Fruit fly (Drosophila melanogaster) whole organism, adult: ENCODE data around the gene CG34453.

Experiments
- CG11617 ChIP-seq: fragments of 200-800 bp; sonication (Bioruptor generic); optimal IDR thresholded peaks from 2 replicates; lab custom pipeline; 2017; ENCODE audit warnings: mild to moderate bottlenecking, missing biosample characterization, missing genetic modification reagents, missing genetic modification characterization
- CG12768 ChIP-seq: fragments of 200-800 bp; sonication (Bioruptor generic); optimal IDR thresholded peaks from 2 replicates; lab custom pipeline; 2017; ENCODE audit warnings: missing biosample characterization, missing genetic modification characterization, mild to moderate bottlenecking, moderate library complexity, missing genetic modification reagents
- CG14711 ChIP-seq: fragments of 200-800 bp; sonication (Bioruptor generic); optimal IDR thresholded peaks from 2 replicates; lab custom pipeline; 2018; ENCODE audit warnings: missing biosample characterization, mild to moderate bottlenecking, missing genetic modification characterization, moderate library complexity
- CG1620 ChIP-seq: fragments of 200-800 bp; sonication (Bioruptor generic); optimal IDR thresholded peaks from 2 replicates; lab custom pipeline; 2016; ENCODE audit warnings: missing biosample characterization, missing genetic modification characterization
- CG33017 ChIP-seq: fragments of 200-800 bp; sonication (Bioruptor generic); optimal IDR thresholded peaks from 2 replicates; lab custom pipeline; 2018; ENCODE audit warnings: missing biosample characterization, mild to moderate bottlenecking, missing genetic modification characterization, moderate library complexity
- CG5204 ChIP-seq: fragments of 200-800 bp; sonication (Bioruptor generic); optimal IDR thresholded peaks from 2 replicates; lab custom pipeline; 2016; ENCODE audit warnings: missing biosample characterization, missing genetic modification characterization
- CG7045 ChIP-seq: fragments of 200-800 bp; sonication (Bioruptor generic); optimal IDR thresholded peaks from 2 replicates; lab custom pipeline; 2017; ENCODE audit warnings: missing biosample characterization, mild to moderate bottlenecking, missing genetic modification characterization
- CG7101 ChIP-seq: fragments of 200-800 bp; sonication (Bioruptor generic); optimal IDR thresholded peaks from 2 replicates; lab custom pipeline; 2018; ENCODE audit warnings: missing biosample characterization, mild to moderate bottlenecking, missing genetic modification characterization, moderate library complexity
- Clk ChIP-seq: fragments of 200-800 bp; sonication (Bioruptor generic); optimal IDR thresholded peaks from 2 replicates; lab custom pipeline; 2017; ENCODE audit warnings: missing biosample characterization, missing genetic modification characterization
- Crg-1 ChIP-seq: fragments of 200-800 bp; sonication (Bioruptor generic); optimal IDR thresholded peaks from 2 replicates; lab custom pipeline; 2016; ENCODE audit warnings: missing biosample characterization, missing genetic modification characterization
- Hr96 ChIP-seq: fragments of 200-800 bp; sonication (Bioruptor generic); optimal IDR thresholded peaks from 2 replicates; lab custom pipeline; 2016; ENCODE audit warnings: missing biosample characterization, missing genetic modification characterization
- Mnt ChIP-seq: fragments of 200-800 bp; sonication (Bioruptor generic); optimal IDR thresholded peaks from 2 replicates; lab custom pipeline; 2016; ENCODE audit warnings: missing biosample characterization, mild to moderate bottlenecking, missing genetic modification characterization
- bab1 ChIP-seq: fragments of 200-800 bp; sonication (Bioruptor generic); optimal IDR thresholded peaks from 3 replicates; lab custom pipeline; 2019; ENCODE audit warnings: missing biosample characterization, mild to moderate bottlenecking, missing genetic modification characterization, moderate library complexity
- cic ChIP-seq: fragments of 200-800 bp; sonication (Bioruptor generic); optimal IDR thresholded peaks from 2 replicates; lab custom pipeline; 2017; ENCODE audit warnings: missing biosample characterization, mild to moderate bottlenecking, missing genetic modification characterization, moderate library complexity
- cnc ChIP-seq, 2 experiments: fragments of >200 bp; optimal IDR thresholded peaks; 2 replicates each; lab custom pipeline; 2017
- kay ChIP-seq: fragments of 200-800 bp; sonication (Bioruptor generic); peaks from one replicate; lab custom pipeline; 2016; ENCODE audit warnings: missing biosample characterization, missing genetic modification characterization, borderline replicate concordance
- ovo ChIP-seq: fragments of 200-800 bp; sonication (Bioruptor generic); optimal IDR thresholded peaks from 2 replicates; lab custom pipeline; 2016; ENCODE audit warnings: missing biosample characterization, missing genetic modification characterization
- pad ChIP-seq: fragments of 200-800 bp; sonication (Bioruptor generic); optimal IDR thresholded peaks from 3 replicates; lab custom pipeline; 2017; ENCODE audit warnings: missing biosample characterization, missing genetic modification characterization, mild to moderate bottlenecking, moderate library complexity, missing genetic modification reagents
- tj ChIP-seq: fragments of 200-800 bp; sonication (Bioruptor generic); optimal IDR thresholded peaks from 3 replicates; lab custom pipeline; 2017; ENCODE audit warnings: missing biosample characterization, mild to moderate bottlenecking, missing genetic modification characterization, moderate library complexity
- toe ChIP-seq: fragments of 200-800 bp; sonication (Bioruptor generic); optimal IDR thresholded peaks from 2 replicates; lab custom pipeline; 2016; ENCODE audit warnings: missing biosample characterization, missing genetic modification characterization

The CG34453 gene

dm6 chr3L:267618-268017 lies 34.5 kb upstream of the CG34453 start:
- no peak for TF ChIP-seq Hr96 (GFP tag; lab: Kevin White, UChicago)
- TF ChIP-seq pad: no peak
- no peak for TF ChIP-seq CG12768 (GFP tag; lab: Kevin White, UChicago)
- no peak for TF ChIP-seq CG7101
- no peak for TF ChIP-seq kay (GFP tag; lab: Kevin White, UChicago)
- TF ChIP-seq CG33017 (tag; lab: Kevin White, UChicago): no peak
- no peak for TF ChIP-seq ovo (GFP tag; lab: Kevin White, UChicago)
- no peak for TF ChIP-seq cic (GFP tag; lab: Kevin White, UChicago)
- TF ChIP-seq Crg-1 (GFP tag; lab: Kevin White, UChicago): no peak
- no peak for TF ChIP-seq cnc (optimal IDR thresholded peaks at IDR 0.05; lab: Kevin White, UChicago)
- TF ChIP-seq CG1620: no peak

DNA sequence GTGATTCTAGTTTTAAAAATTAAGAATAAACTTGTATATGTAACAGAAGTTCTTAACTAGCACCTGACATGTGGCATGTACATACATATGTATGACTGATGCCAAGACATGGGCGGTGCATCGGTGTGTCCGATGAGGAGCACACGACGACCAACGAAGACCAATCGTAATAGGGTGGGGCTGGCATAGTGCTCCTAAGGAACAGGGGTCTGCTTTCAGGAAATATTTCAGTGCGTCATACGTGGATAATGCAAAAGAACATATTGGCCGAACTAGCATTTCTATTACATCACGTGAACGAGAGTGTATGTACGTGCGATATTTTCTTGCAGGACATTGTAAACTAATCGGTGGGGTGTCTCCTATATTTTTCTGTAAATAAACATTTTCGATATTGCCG lies 33.9 kb upstream of the CG34453 start, which contains the start of gene miple1:
Gene miple1 (plus strand): TSS at position 217 of the 400 bp plus-strand sequence.
- no peak for TF ChIP-seq toe
- TF ChIP-seq bab1 (GFP tag; lab: Kevin White, UChicago): no peak
- TF ChIP-seq Crg-1 (GFP tag; lab: Kevin White, UChicago): no peak
- TF ChIP-seq CG1620: no peak
- TF ChIP-seq cic (GFP tag; lab: Kevin White, UChicago): no peak
- no peak for TF ChIP-seq Hr96 (GFP tag; lab: Kevin White, UChicago)
- TF ChIP-seq CG5204 (GFP tag; lab: Kevin White, UChicago): no peak
- no peak for TF ChIP-seq CG7101
- no peak for TF ChIP-seq Mnt
- no peak for TF ChIP-seq Clk (GFP tag; lab: Kevin White, UChicago)
- TF ChIP-seq tj (GFP tag; lab: Kevin White, UChicago): no peak
- no peak for TF ChIP-seq CG11617 (GFP tag; lab: Kevin White, UChicago)
- no peak for TF ChIP-seq CG12768 (GFP tag; lab: Kevin White, UChicago)
- TF ChIP-seq CG33017 (tag; lab: Kevin White, UChicago): no peak
- TF ChIP-seq kay (GFP tag; lab: Kevin White, UChicago): no peak
- no peak for TF ChIP-seq CG7045 (GFP tag; lab: Kevin White, UChicago)
- no peak for TF ChIP-seq CG14711 (tag; lab: Kevin White, UChicago)
- no peak for TF ChIP-seq ovo (GFP tag; lab: Kevin White, UChicago)
- TF ChIP-seq cnc (optimal IDR thresholded peaks at IDR 0.05; lab: Kevin White, UChicago): no peak

DNA sequence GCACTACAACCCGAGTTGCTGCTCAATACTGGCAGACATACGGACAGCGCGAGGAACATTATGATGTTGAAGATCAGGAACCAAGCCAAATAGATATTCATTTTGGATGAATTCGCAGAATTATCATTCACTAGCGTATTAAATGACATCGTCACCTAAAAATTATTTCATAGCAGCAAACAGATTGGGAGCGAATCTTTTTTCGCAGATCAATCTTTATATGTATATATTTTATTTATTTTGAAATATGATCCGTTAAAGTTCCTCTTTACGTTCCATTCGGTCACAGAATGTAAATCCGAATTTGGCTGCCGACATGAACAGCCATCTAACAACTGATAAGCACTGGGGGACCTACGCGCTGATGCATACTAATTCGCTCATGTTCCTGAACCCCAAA lies 32.7 kb upstream of the CG34453 start, which contains the start of gene CG34263:
Gene CG34263 (minus strand): TSS at position 101 of the 400 bp plus-strand sequence.
- no peak for TF ChIP-seq CG5204 (GFP tag; lab: Kevin White, UChicago)
- TF ChIP-seq CG1620: no peak
- no peak for TF ChIP-seq CG7101
- TF ChIP-seq Hr96 (GFP tag; lab: Kevin White, UChicago): no peak
- no peak for TF ChIP-seq CG33017 (tag; lab: Kevin White, UChicago)
- no peak for TF ChIP-seq cic (GFP tag; lab: Kevin White, UChicago)
- TF ChIP-seq pad: no peak

DNA sequence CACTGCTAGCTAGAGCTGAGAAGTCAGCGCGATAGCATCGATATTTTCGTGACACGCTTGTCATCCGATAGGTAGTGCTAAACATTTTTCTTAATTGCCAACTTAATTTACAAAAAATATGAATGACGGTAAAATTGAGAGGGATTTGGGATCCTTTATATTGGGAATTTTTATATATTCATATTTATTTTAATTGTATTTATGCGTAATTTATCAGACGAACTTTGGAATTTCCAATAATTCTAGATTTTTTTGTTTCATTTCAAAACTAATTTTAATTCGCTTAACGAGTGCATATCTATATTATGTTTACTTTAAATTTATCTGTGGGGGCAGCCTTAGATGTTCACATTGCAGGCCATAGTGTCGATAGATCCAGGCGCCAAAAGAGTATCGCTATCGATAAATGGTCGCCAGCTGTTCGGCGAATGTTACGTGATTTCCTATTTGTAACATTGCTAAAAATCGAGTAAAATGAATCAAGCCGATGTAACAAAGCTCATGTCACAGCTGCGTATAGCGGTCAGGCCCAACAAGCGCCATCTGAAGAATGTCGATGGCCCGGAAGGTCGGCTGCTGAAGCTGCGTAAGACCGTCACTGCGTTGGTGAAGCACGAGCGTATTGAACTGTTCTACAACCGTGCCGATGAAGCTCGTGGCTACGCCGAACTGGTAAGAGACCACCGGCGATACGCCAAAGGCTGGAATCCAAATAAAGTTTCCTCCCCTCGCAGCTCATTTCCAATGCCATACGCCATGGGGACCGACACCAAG lies 31.4 kb upstream of the CG34453 start, which contains the start of the genes Tudor-SN and mRpL17:
Gene Tudor-SN (minus strand): TSS at position 3 of the 774 bp plus-strand sequence.
Gene mRpL17 (plus strand): TSS at position 402 of the 774 bp plus-strand sequence.
- TF ChIP-seq Clk (GFP tag; lab: Kevin White, UChicago) (no peak), CG12768 (GFP tag; lab: Kevin White, UChicago) (no peak), Hr96 (GFP tag; lab: Kevin White, UChicago) (peak; percentile 42), Crg-1 (GFP tag; lab: Kevin White, UChicago) (peak; percentile 20), bab1 (GFP tag; lab: Kevin White, UChicago) (peak; percentile 19), CG33017 (tag; lab: Kevin White, UChicago) (no peak), toe (peak; percentile 76), kay (GFP tag; lab: Kevin White, UChicago) (no peak), Mnt (peak; percentile 17), CG7101 (peak; percentile 53), tj (GFP tag; lab: Kevin White, UChicago) (peak; percentile 26), CG7045 (GFP tag; lab: Kevin White, UChicago) (no peak), CG14711 (tag; lab: Kevin White, UChicago) (no peak), pad (peak; percentile 6), cnc (optimal IDR thresholded peaks at IDR 0.05; lab: Kevin White, UChicago) (no peak), CG11617 (GFP tag; lab: Kevin White, UChicago) (peak; percentile 69), ovo (GFP tag; lab: Kevin White, UChicago) (peak; percentile 46), CG1620 (peak; percentile 63)

- TF ChIP-seq cnc (optimal IDR thresholded peaks at IDR 0.05; lab: Kevin White, UChicago): no peak
- no peak for TF ChIP-seq tj (GFP tag; lab: Kevin White, UChicago)
- peak; percentile 48 for TF ChIP-seq Mnt
- no peak for TF ChIP-seq CG11617 (GFP tag; lab: Kevin White, UChicago)
- no peak for TF ChIP-seq CG1620
- no peak for TF ChIP-seq kay (GFP tag; lab: Kevin White, UChicago)
- no peak for TF ChIP-seq CG5204 (GFP tag; lab: Kevin White, UChicago)
- TF ChIP-seq CG7045 (GFP tag; lab: Kevin White, UChicago): no peak
Measured at dm6 chr3L:263500-264377, 30.6 kb upstream of the CG34453 start.
